Worm (Caenorhabditis elegans): Measurements from ENCODE around the gene R151.1.

Gene R151.1

DNA sequence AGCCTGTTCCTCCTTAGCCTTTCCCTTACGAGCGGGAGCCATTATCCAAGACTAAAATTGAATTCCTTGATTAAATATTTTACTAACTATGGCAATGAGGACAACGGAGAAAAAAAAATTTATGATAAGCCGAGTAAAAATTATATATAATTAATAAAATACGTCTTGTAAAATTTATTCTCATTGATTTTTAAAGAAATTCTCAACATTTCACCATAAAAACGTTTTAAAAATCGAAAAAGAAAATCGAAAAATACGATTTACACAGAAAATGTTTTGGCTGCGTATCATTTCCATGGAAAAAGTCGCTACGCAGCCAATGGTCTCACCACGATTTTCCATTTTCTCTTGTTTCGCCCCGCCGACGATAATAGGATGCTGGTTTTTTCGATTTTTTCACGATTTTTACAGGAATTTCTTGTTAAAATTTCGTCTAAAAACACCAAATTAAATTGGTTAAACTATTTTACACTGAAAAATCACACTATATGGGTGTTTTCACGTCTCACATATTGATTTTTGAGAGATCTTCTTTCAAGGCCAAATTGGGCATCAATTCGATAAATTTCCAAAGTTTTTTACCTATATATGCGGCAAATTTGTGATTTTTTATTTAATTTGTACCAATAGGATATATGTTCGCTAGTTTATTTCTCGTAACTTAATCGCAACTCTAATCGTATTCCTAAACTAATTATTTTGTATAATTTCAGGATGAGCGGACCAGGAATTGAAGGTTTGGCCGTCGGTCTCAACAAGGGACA is 36.6 kb upstream of the R151.1 start, which contains the start of the genes rps-14 and rpl-36:
Gene rps-14, minus strand, starts transcription at position 51 of the 764 bp plus-strand sequence.
Gene rpl-36, plus strand, starts transcription at position 714 of the 764 bp plus-strand sequence.
- TF ChIP-seq pax-1 (tag; optimal IDR thresholded peaks at IDR 0.05): peak; percentile 81
- peak; percentile 18 for TF ChIP-seq tbx-2 (tag; optimal IDR thresholded peaks at IDR 0.05)
- no peak for TF ChIP-seq unc-3 (GFP tag; conservative IDR thresholded peaks at IDR 0.05)
- TF ChIP-seq unc-3 (tag; optimal IDR thresholded peaks at IDR 0.05): no peak
- TF ChIP-seq ref-2 (tag; optimal IDR thresholded peaks at IDR 0.05): peak; percentile 2
- no peak for TF ChIP-seq T23F11.4 (GFP tag; optimal IDR thresholded peaks at IDR 0.05)
- no peak for TF ChIP-seq fkh-10 (GFP tag; optimal IDR thresholded peaks at IDR 0.05)
- TF ChIP-seq ceh-18 (tag; optimal IDR thresholded peaks at IDR 0.05): peak; percentile 27
- TF ChIP-seq elt-2 (tag; optimal IDR thresholded peaks at IDR 0.05): no peak
- TF ChIP-seq dve-1 (tag; optimal IDR thresholded peaks at IDR 0.05): no peak
- TF ChIP-seq pha-2 (tag; optimal IDR thresholded peaks at IDR 0.05): no peak
- no peak for TF ChIP-seq ets-4 (tag; optimal IDR thresholded peaks at IDR 0.05)
- TF ChIP-seq unc-42 (tag; optimal IDR thresholded peaks at IDR 0.05): peak; percentile 64
- TF ChIP-seq unc-86 (tag; optimal IDR thresholded peaks at IDR 0.05): peak; percentile 26
- no peak for TF ChIP-seq pat-9 (tag; optimal IDR thresholded peaks at IDR 0.05)
- TF ChIP-seq nhr-232 (tag; optimal IDR thresholded peaks at IDR 0.05): no peak
- peak; percentile 46 for TF ChIP-seq ceh-31 (tag; optimal IDR thresholded peaks at IDR 0.05)
- TF ChIP-seq ceh-34 (tag; optimal IDR thresholded peaks at IDR 0.05): peak; percentile 13
- TF ChIP-seq nfya-1 (tag; optimal IDR thresholded peaks at IDR 0.05): peak; percentile 87
- 0 out of 2 replicates have a peak, but pooled peaks have one; percentile 33 for TF ChIP-seq sox-2 (GFP tag; IDR thresholded peaks at IDR 0.05)
- peak; percentile 14 for TF ChIP-seq ceh-30 (tag; optimal IDR thresholded peaks at IDR 0.05)
- no peak for TF ChIP-seq F13H6.1 (tag; optimal IDR thresholded peaks at IDR 0.05)

DNA sequence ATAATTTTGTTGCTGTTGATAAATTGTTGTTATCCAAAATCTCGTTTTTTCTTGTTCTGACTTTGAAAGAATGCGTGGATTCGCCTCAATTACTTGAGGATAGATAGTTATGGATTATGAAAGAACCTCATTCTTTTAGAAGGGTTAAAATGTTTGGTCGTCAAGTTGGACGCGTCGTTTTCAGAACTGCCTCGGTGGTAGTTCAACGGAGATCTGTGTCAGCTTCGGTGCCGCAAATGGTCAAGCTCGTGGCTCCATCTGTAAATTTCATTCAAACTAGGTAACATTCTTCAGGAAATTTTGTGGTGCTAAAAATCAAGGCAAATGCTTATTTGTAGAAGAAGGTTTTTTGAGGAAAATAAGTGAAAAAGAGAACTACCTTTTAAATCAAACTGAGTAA is 35.7 kb upstream of the R151.1 start, which contains the start of gene ndab-2:
Gene ndab-2, plus strand, starts transcription at position 140 of the 400 bp plus-strand sequence.
- no peak for TF ChIP-seq fkh-6 (tag; optimal IDR thresholded peaks at IDR 0.05)
- TF ChIP-seq syd-9 (tag; optimal IDR thresholded peaks at IDR 0.05): no peak
- no peak for TF ChIP-seq gmeb-2 (tag; optimal IDR thresholded peaks at IDR 0.05)
- TF ChIP-seq dve-1 (tag; optimal IDR thresholded peaks at IDR 0.05): no peak
- no peak for TF ChIP-seq nhr-232 (tag; optimal IDR thresholded peaks at IDR 0.05)
- no peak for TF ChIP-seq nhr-11 (tag; optimal IDR thresholded peaks at IDR 0.05)
- TF ChIP-seq ama-1 (optimal IDR thresholded peaks at IDR 0.05): no peak
- TF ChIP-seq fax-1 (tag; optimal IDR thresholded peaks at IDR 0.05): no peak
- no peak for TF ChIP-seq ceh-14 (tag; optimal IDR thresholded peaks at IDR 0.05)
- TF ChIP-seq hlh-30 (tag; optimal IDR thresholded peaks at IDR 0.05; ENCODE audit: insufficient read depth): no peak
- TF ChIP-seq C08G9.2 (tag; optimal IDR thresholded peaks at IDR 0.05): no peak
- TF ChIP-seq ceh-9 (tag; optimal IDR thresholded peaks at IDR 0.05): no peak
- TF ChIP-seq hlh-6 (tag; optimal IDR thresholded peaks at IDR 0.05): no peak

DNA sequence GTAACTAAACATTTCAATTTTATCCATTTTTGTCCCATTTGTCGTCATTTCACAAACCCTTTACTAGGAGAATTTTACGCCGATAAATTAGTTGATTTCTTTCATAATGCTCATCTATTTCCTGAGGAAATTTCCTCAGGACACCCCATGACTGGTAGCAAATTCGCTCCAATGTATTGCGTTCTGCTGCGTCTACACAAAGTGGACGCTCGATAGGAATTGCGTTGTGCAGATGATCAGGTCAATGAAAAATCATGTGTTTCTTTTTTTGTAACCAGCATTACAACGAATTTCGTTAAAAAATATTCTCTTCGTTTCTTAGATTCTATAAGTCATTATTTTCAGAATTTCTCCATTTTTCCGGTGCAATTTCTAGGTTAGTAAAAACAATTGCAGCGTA is 34.5 kb upstream of the R151.1 start, which contains the start of gene epg-4:
Gene epg-4, plus strand, starts transcription at position 346 of the 400 bp plus-strand sequence.
- TF ChIP-seq hlh-13 (GFP tag; optimal IDR thresholded peaks at IDR 0.05) (no peak), rnt-1 (tag; optimal IDR thresholded peaks at IDR 0.05) (peak; percentile 34), ttx-3 (tag; optimal IDR thresholded peaks at IDR 0.05) (peak; percentile 11), ceh-18 (tag; optimal IDR thresholded peaks at IDR 0.05) (peak; percentile 12), ceh-24 (tag; optimal IDR thresholded peaks at IDR 0.05) (no peak), ceh-48 (tag; optimal IDR thresholded peaks at IDR 0.05) (no peak), gmeb-2 (tag; optimal IDR thresholded peaks at IDR 0.05) (no peak), unc-42 (tag; optimal IDR thresholded peaks at IDR 0.05) (peak; percentile 3), tbx-2 (tag; optimal IDR thresholded peaks at IDR 0.05) (peak; percentile 22), ceh-31 (tag; optimal IDR thresholded peaks at IDR 0.05) (peak; percentile 73), ceh-45 (GFP tag; IDR thresholded peaks at IDR 0.05) (no peak), ref-2 (tag; optimal IDR thresholded peaks at IDR 0.05) (peak; percentile 32), hlh-30 (tag; optimal IDR thresholded peaks at IDR 0.05; ENCODE audit: insufficient read depth) (peak; percentile 91)

All from whole organism, late embryonic.